Worm (Caenorhabditis elegans): ENCODE results near the gene C17B7.4.

DNA sequence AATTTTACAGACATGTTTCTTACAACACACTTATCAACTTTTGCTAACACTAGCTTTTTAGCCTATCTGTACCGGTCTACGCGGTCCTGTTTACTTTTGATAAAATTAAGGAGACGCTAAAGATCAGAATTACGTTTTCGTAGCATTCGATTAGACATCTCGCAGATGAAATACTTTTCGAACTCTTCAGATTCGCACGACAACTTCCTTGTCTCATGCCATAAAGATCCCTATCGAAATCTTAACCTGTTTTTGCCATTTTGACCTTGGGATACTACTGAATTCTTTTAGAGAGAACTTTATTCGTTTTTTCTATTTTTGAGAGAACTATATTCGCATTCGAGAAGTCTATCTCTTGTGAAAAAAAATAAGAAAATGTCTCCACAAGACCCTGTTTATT is 5.8 kb upstream of the C17B7.4 start, which contains the start of gene C17B7.5:
- no peak for TF ChIP-seq tab-1 (GFP tag; IDR thresholded peaks at IDR 0.05)
- no peak for TF ChIP-seq T22C8.4 (GFP tag; IDR thresholded peaks at IDR 0.05)
- no peak for TF ChIP-seq klf-2 (GFP tag; conservative IDR thresholded peaks at IDR 0.05)
- no peak for TF ChIP-seq ref-1 (GFP tag; conservative IDR thresholded peaks at IDR 0.05)
- TF ChIP-seq ztf-23 (GFP tag; IDR thresholded peaks at IDR 0.05): no peak
- TF ChIP-seq med-1 (GFP tag; optimal IDR thresholded peaks at IDR 0.05; ENCODE audit: insufficient read depth): no peak
- no peak for TF ChIP-seq cog-1 (tag; optimal IDR thresholded peaks at IDR 0.05)
- TF ChIP-seq flt-1 (GFP tag; IDR thresholded peaks at IDR 0.05): no peak
- TF ChIP-seq ztf-29 (GFP tag; IDR thresholded peaks at IDR 0.05): no peak

All from whole organism, midembryonic.